Worm (Caenorhabditis elegans) whole organism, late embryonic: ENCODE results near the gene srh-235.

Experiments
- C08G9.2 ChIP-seq: sonication (generic microtip); optimal IDR thresholded peaks from 2 replicates; lab custom pipeline; 2016; ENCODE audit warnings: mild to moderate bottlenecking, missing genetic modification characterization, moderate library complexity, missing compliant biosample characterization
- F13H6.1 ChIP-seq: sonication (generic microtip); optimal IDR thresholded peaks from 2 replicates; lab custom pipeline; 2016; ENCODE audit warnings: missing genetic modification characterization, missing compliant biosample characterization
- K09A11.1 ChIP-seq: sonication (generic microtip); optimal IDR thresholded peaks from 2 replicates; lab custom pipeline; 2017; ENCODE audit warnings: antibody characterized with exemption, mild to moderate bottlenecking, missing genetic modification characterization, missing compliant biosample characterization; ENCODE audit not compliant: insufficient read depth
- Y22D7AL.16 ChIP-seq: sonication (generic microtip); optimal IDR thresholded peaks from 2 replicates; lab custom pipeline; 2016; ENCODE audit warnings: missing genetic modification characterization, missing compliant biosample characterization
- ama-1 ChIP-seq: fragments of 150-350 bp; optimal IDR thresholded peaks from 2 replicates; lab custom pipeline; 2014
- ceh-14 ChIP-seq: sonication (generic microtip); optimal IDR thresholded peaks from 2 replicates; lab custom pipeline; 2016; ENCODE audit warnings: missing genotype, missing genetic modification characterization, missing compliant biosample characterization
- ceh-18 ChIP-seq: sonication (generic microtip); optimal IDR thresholded peaks from 2 replicates; lab custom pipeline; 2016; ENCODE audit warnings: missing genetic modification characterization, missing compliant biosample characterization
- ceh-22 ChIP-seq: sonication (generic microtip); optimal IDR thresholded peaks from 2 replicates; lab custom pipeline; 2017; ENCODE audit warnings: missing biosample characterization, missing genetic modification characterization
- ceh-31 ChIP-seq: sonication (generic microtip); optimal IDR thresholded peaks from 2 replicates; lab custom pipeline; 2016; ENCODE audit warnings: missing genetic modification characterization, missing compliant biosample characterization
- ceh-48 ChIP-seq: sonication (generic microtip); optimal IDR thresholded peaks from 2 replicates; lab custom pipeline; 2016; ENCODE audit warnings: missing genetic modification characterization, inconsistent platforms, missing compliant biosample characterization
- ceh-6 ChIP-seq: fragments of 200-800 bp; sonication (Bioruptor generic); optimal IDR thresholded peaks from 2 replicates; lab custom pipeline; 2018; ENCODE audit warnings: mild to moderate bottlenecking, missing genetic modification characterization, missing compliant biosample characterization
- dve-1 ChIP-seq: sonication (generic microtip); optimal IDR thresholded peaks from 2 replicates; lab custom pipeline; 2017; ENCODE audit warnings: antibody characterized with exemption, mild to moderate bottlenecking, missing genetic modification characterization, missing compliant biosample characterization
- elt-2 ChIP-seq: sonication (generic microtip); optimal IDR thresholded peaks from 2 replicates; lab custom pipeline; 2016; ENCODE audit warnings: missing genetic modification reagents, missing genetic modification characterization, missing compliant biosample characterization
- elt-4 ChIP-seq: sonication (generic microtip); optimal IDR thresholded peaks from 2 replicates; lab custom pipeline; 2016; ENCODE audit warnings: missing genetic modification characterization, missing compliant biosample characterization
- ets-4 ChIP-seq: sonication (generic microtip); optimal IDR thresholded peaks from 2 replicates; lab custom pipeline; 2016; ENCODE audit warnings: missing genetic modification characterization, missing compliant biosample characterization
- eyg-1 ChIP-seq: sonication (generic microtip); optimal IDR thresholded peaks from 2 replicates; lab custom pipeline; 2016; ENCODE audit warnings: missing genotype, missing genetic modification characterization, missing compliant biosample characterization
- fkh-6 ChIP-seq: sonication (generic microtip); optimal IDR thresholded peaks from 2 replicates; lab custom pipeline; 2016; ENCODE audit warnings: missing genetic modification characterization, missing compliant biosample characterization
- gmeb-2 ChIP-seq: sonication (generic microtip); optimal IDR thresholded peaks from 2 replicates; lab custom pipeline; 2016; ENCODE audit warnings: missing genetic modification characterization, inconsistent platforms, missing compliant biosample characterization
- hlh-13 ChIP-seq: fragments of 200-800 bp; sonication (Bioruptor generic); optimal IDR thresholded peaks from 2 replicates; lab custom pipeline; 2018; ENCODE audit warnings: mild to moderate bottlenecking, missing genetic modification characterization, missing compliant biosample characterization
- hlh-15 ChIP-seq: sonication (generic microtip); optimal IDR thresholded peaks from 2 replicates; lab custom pipeline; 2016; ENCODE audit warnings: missing genetic modification characterization, missing compliant biosample characterization
- hlh-6 ChIP-seq: sonication (generic microtip); optimal IDR thresholded peaks from 2 replicates; lab custom pipeline; 2016; ENCODE audit warnings: missing genotype, missing genetic modification characterization, missing compliant biosample characterization
- madf-2 ChIP-seq: sonication (generic microtip); optimal IDR thresholded peaks from 2 replicates; lab custom pipeline; 2017; ENCODE audit warnings: missing genetic modification characterization, missing compliant biosample characterization
- mec-3 ChIP-seq: sonication (generic microtip); optimal IDR thresholded peaks from 2 replicates; lab custom pipeline; 2016; ENCODE audit warnings: borderline replicate concordance, missing genetic modification characterization, missing compliant biosample characterization
- nfya-1 ChIP-seq: sonication (generic microtip); optimal IDR thresholded peaks from 2 replicates; lab custom pipeline; 2017; ENCODE audit warnings: missing genetic modification characterization, mild to moderate bottlenecking, missing compliant biosample characterization, antibody characterized with exemption, moderate library complexity
- npax-4 ChIP-seq: sonication (generic microtip); optimal IDR thresholded peaks from 2 replicates; lab custom pipeline; 2016; ENCODE audit warnings: missing genetic modification characterization, missing compliant biosample characterization
- pha-2 ChIP-seq: sonication (generic microtip); optimal IDR thresholded peaks from 2 replicates; lab custom pipeline; 2017; ENCODE audit warnings: mild to moderate bottlenecking, missing genetic modification characterization, missing compliant biosample characterization
- pha-4 ChIP-seq: fragments of 150-350 bp; optimal IDR thresholded peaks from 2 replicates; lab custom pipeline; 2018; ENCODE audit warnings: missing biosample characterization, missing genetic modification reagents, missing genetic modification characterization
- pros-1 ChIP-seq: fragments of 150-350 bp; optimal IDR thresholded peaks from 2 replicates; lab custom pipeline; 2014; ENCODE audit warnings: missing biosample characterization, missing genetic modification reagents, missing genetic modification characterization
- rnt-1 ChIP-seq: sonication (generic microtip); optimal IDR thresholded peaks from 2 replicates; lab custom pipeline; 2016; ENCODE audit warnings: missing genetic modification characterization, missing compliant biosample characterization
- sox-2 ChIP-seq: fragments of 200-800 bp; sonication (Bioruptor generic); IDR thresholded peaks from 2 replicates; pipeline ENCODE4 v1.3.6; 2022; ENCODE audit warnings: missing genetic modification reagents, missing genetic modification characterization, missing compliant biosample characterization
- sox-4 ChIP-seq: sonication (generic microtip); optimal IDR thresholded peaks from 2 replicates; lab custom pipeline; 2017; ENCODE audit warnings: mild to moderate bottlenecking, missing genetic modification characterization, inconsistent platforms, missing compliant biosample characterization
- tbx-2 ChIP-seq: sonication (generic microtip); optimal IDR thresholded peaks from 2 replicates; lab custom pipeline; 2016; ENCODE audit warnings: missing genetic modification characterization, missing compliant biosample characterization
- ttx-3 ChIP-seq: sonication (generic microtip); optimal IDR thresholded peaks from 2 replicates; lab custom pipeline; 2016; ENCODE audit warnings: missing genetic modification reagents, missing genetic modification characterization, missing compliant biosample characterization
- unc-3 ChIP-seq, 2 experiments: fragments of 200-800 bp in 1 of 2; sonication (Bioruptor generic) in 1 of 2; sonication (generic microtip) in 1 of 2; conservative IDR thresholded peaks in 1 of 2; optimal IDR thresholded peaks in 1 of 2; 2 replicates each; pipeline versions ENCODE4 v1.3.6 to Lab custom; 2016 to 2022; ENCODE audit warnings: missing compliant biosample characterization in 2 of 2, missing genetic modification characterization in 2 of 2, missing genetic modification reagents in 1 of 2
- unc-55 ChIP-seq: sonication (generic microtip); optimal IDR thresholded peaks from 2 replicates; lab custom pipeline; 2017; ENCODE audit warnings: missing biosample characterization, missing genetic modification reagents, missing genetic modification characterization
- unc-86 ChIP-seq: sonication (generic microtip); optimal IDR thresholded peaks from 2 replicates; lab custom pipeline; 2016; ENCODE audit warnings: missing genetic modification characterization, missing compliant biosample characterization
- ztf-16 ChIP-seq: sonication (generic microtip); optimal IDR thresholded peaks from 2 replicates; lab custom pipeline; 2017; ENCODE audit warnings: missing genetic modification characterization, missing compliant biosample characterization

srh-235 gene

ce11 chrV:17485078-17485477 lies 13.6 kb upstream of the srh-235 start, which contains the start of gene srh-111:
Gene srh-111 (minus strand): TSS chrV:17485178.
- TF ChIP-seq pha-2 (tag; lab: Kevin White, UChicago) (no peak), hlh-13 (GFP tag; lab: Kevin White, UChicago) (no peak), ceh-31 (no peak), fkh-6 (no peak), ceh-14 (tag; lab: Kevin White, UChicago) (no peak), mec-3 (no peak), ceh-18 (tag; lab: Kevin White, UChicago) (no peak), rnt-1 (tag; lab: Kevin White, UChicago) (no peak), sox-4 (tag; lab: Kevin White, UChicago) (no peak), F13H6.1 (tag; lab: Kevin White, UChicago) (no peak), hlh-6 (tag; lab: Kevin White, UChicago) (no peak), unc-55 (no peak), elt-2 (no peak), gmeb-2 (no peak), sox-2 (GFP tag; lab: Robert Waterston, UW) (no peak), pha-4 (no peak), nfya-1 (tag; lab: Kevin White, UChicago) (no peak), ztf-16 (tag; lab: Kevin White, UChicago) (no peak)
- TF ChIP-seq, all 69 proteins: peak for 0

- TF ChIP-seq hlh-15 (tag; lab: Kevin White, UChicago) (no peak), pros-1 (tag; lab: Kevin White, UChicago) (no peak), ets-4 (tag; lab: Kevin White, UChicago) (no peak), unc-86 (tag; lab: Kevin White, UChicago) (no peak)
Measured at ce11 chrV:17476490-17476889, 5.0 kb upstream of the srh-235 start, which contains the start of gene srbc-61. Gene srbc-61 (plus strand): TSS chrV:17476790.

ce11 chrV:17473699-17474098 lies 2.2 kb upstream of the srh-235 start, which contains the start of gene srh-123:
Gene srh-123 (plus strand): TSS chrV:17473999.
- TF ChIP-seq C08G9.2 (no peak), npax-4 (tag; lab: Kevin White, UChicago) (no peak), rnt-1 (tag; lab: Kevin White, UChicago) (no peak), hlh-6 (tag; lab: Kevin White, UChicago) (no peak)

- TF ChIP-seq tbx-2 (tag; lab: Kevin White, UChicago) (no peak), elt-4 (tag; lab: Kevin White, UChicago) (no peak), eyg-1 (tag; lab: Kevin White, UChicago) (no peak), hlh-15 (tag; lab: Kevin White, UChicago) (no peak), ztf-16 (tag; lab: Kevin White, UChicago) (no peak), sox-4 (tag; lab: Kevin White, UChicago) (no peak), F13H6.1 (tag; lab: Kevin White, UChicago) (no peak), npax-4 (tag; lab: Kevin White, UChicago) (no peak), K09A11.1 (tag; lab: Kevin White, UChicago) (no peak), ceh-48 (tag; lab: Kevin White, UChicago) (no peak), unc-86 (tag; lab: Kevin White, UChicago) (no peak), hlh-13 (GFP tag; lab: Kevin White, UChicago) (no peak), unc-3 (GFP tag; conservative IDR thresholded peaks at IDR 0.05; lab: Robert Waterston, UW) (no peak), unc-3 (tag; optimal IDR thresholded peaks at IDR 0.05; lab: Kevin White, UChicago) (no peak), ama-1 (no peak), Y22D7AL.16 (tag; lab: Kevin White, UChicago) (no peak), ceh-22 (no peak)
- TF ChIP-seq, all 69 proteins: peak for 0
Measured at ce11 chrV:17469180-17469579, 2.3 kb downstream of the srh-235 start, which contains the start of gene F20E11.17. Gene F20E11.17 (minus strand): TSS chrV:17469280.

ce11 chrV:17467881-17468280 lies 3.6 kb downstream of the srh-235 start:
- TF ChIP-seq Y22D7AL.16 (tag; lab: Kevin White, UChicago) (no peak), madf-2 (tag; lab: Kevin White, UChicago) (no peak), ttx-3 (tag; lab: Kevin White, UChicago) (no peak), ceh-6 (no peak), dve-1 (tag; lab: Kevin White, UChicago) (no peak), ztf-16 (tag; lab: Kevin White, UChicago) (no peak), ets-4 (tag; lab: Kevin White, UChicago) (no peak)
